Worm (Caenorhabditis elegans) whole organism, midembryonic: ENCODE data around the gene C44C10.7.

Experiments used
- klf-2 ChIP-seq: fragments of 200-800 bp; sonication (Bioruptor generic); conservative IDR thresholded peaks from 2 replicates; pipeline ENCODE4 v1.3.6; 2022; ENCODE audit warnings: missing genetic modification reagents, missing genetic modification characterization, missing compliant biosample characterization
- ztf-23 ChIP-seq: fragments of 200-800 bp; sonication (Bioruptor generic); IDR thresholded peaks from 2 replicates; pipeline ENCODE4 v1.3.6; 2022; ENCODE audit warnings: missing genetic modification reagents, missing genetic modification characterization, missing compliant biosample characterization

- no peak for TF ChIP-seq ztf-23 (GFP tag; lab: Robert Waterston, UW)
- TF ChIP-seq klf-2 (GFP tag; lab: Robert Waterston, UW) = no peak
Observed at ce11 chrX:11658331-11658730, 29.7 kb downstream of the C44C10.7 start, which contains the start of gene T04F8.3.
